Fruit fly (Drosophila melanogaster) whole organism, larva: Measurements from ENCODE around the gene CG32270.

Source experiments
- noc ChIP-seq: fragments of 200-800 bp; sonication (Bioruptor generic); optimal IDR thresholded peaks from 3 replicates; lab custom pipeline; 2019; ENCODE audit warnings: missing biosample characterization, mild to moderate bottlenecking, missing genetic modification characterization, moderate library complexity

The CG32270 gene

dm6 chr3L:3244244-3245144 lies 35.7 kb upstream of the CG32270 start, which contains the start of gene CG12078:
TSS of gene CG12078 (minus strand) at chr3L:3244294.
- TF ChIP-seq noc (tag; lab: Kevin White, UChicago), result no peak

- TF ChIP-seq noc (tag; lab: Kevin White, UChicago), result no peak
Observed at dm6 chr3L:3242121-3243083, 33.6 kb upstream of the CG32270 start.

- TF ChIP-seq noc (tag; lab: Kevin White, UChicago), result no peak
Observed at dm6 chr3L:3241368-3241640, 32.5 kb upstream of the CG32270 start.

- TF ChIP-seq noc (tag; lab: Kevin White, UChicago), result no peak
Observed at dm6 chr3L:3240597-3241367, 32.0 kb upstream of the CG32270 start.

dm6 chr3L:3239785-3240596 lies 31.2 kb upstream of the CG32270 start:
- TF ChIP-seq noc (tag; lab: Kevin White, UChicago), result peak; percentile 61

dm6 chr3L:3239033-3239752 lies 30.4 kb upstream of the CG32270 start, which contains the start of gene CG17746:
TSS of gene CG17746 (minus strand) at chr3L:3239578.
- TF ChIP-seq noc (tag; lab: Kevin White, UChicago), result no peak

- TF ChIP-seq noc (tag; lab: Kevin White, UChicago), result no peak
Observed at dm6 chr3L:3236319-3236718, 27.5 kb upstream of the CG32270 start.

dm6 chr3L:3226458-3226783 lies 17.6 kb upstream of the CG32270 start:
- no peak for TF ChIP-seq noc (tag; lab: Kevin White, UChicago)

- no peak for TF ChIP-seq noc (tag; lab: Kevin White, UChicago)
Observed at dm6 chr3L:3225769-3226457, 17.1 kb upstream of the CG32270 start.

dm6 chr3L:3224740-3225719 lies 16.2 kb upstream of the CG32270 start, which contains the start of gene Larp4B:
TSS of gene Larp4B (plus strand) at chr3L:3224838.
- TF ChIP-seq noc (tag; lab: Kevin White, UChicago), result no peak

- TF ChIP-seq noc (tag; lab: Kevin White, UChicago), result no peak
Observed at dm6 chr3L:3223390-3223914, 14.7 kb upstream of the CG32270 start.
